Fruit fly (Drosophila melanogaster): Measurements from ENCODE around the gene eIF4EHP.

eIF4EHP gene

dm6 chr3R:24141013-24141592 is 32.3 kb upstream of the eIF4EHP start, which contains the start of gene Kal1 (continued):
- TF ChIP-seq sqz (GFP tag; optimal IDR thresholded peaks at IDR 0.05) (peak; percentile 87), HLH3B (GFP tag; IDR thresholded peaks at IDR 0.05) (peak; percentile 96), jigr1 (GFP tag; IDR thresholded peaks at IDR 0.05) (peak; percentile 80), CG7357 (GFP tag; IDR thresholded peaks at IDR 0.05) (peak; percentile 76), Dfd (GFP tag; optimal IDR thresholded peaks at IDR 0.05) (no peak), CG2129 (GFP tag; IDR thresholded peaks at IDR 0.05; ENCODE audit: partially characterized antibody) (no peak), CG6272 (GFP tag; IDR thresholded peaks at IDR 0.05) (peak; percentile 89), Mes4 (GFP tag; optimal IDR thresholded peaks at IDR 0.05) (no peak), CG4820 (GFP tag; optimal IDR thresholded peaks at IDR 0.05) (peak; percentile 88), sc (optimal IDR thresholded peaks at IDR 0.05) (no peak), sc (GFP tag; optimal IDR thresholded peaks at IDR 0.05) (peak; percentile 93), vvl (GFP tag; IDR thresholded peaks at IDR 0.05) (peak; percentile 98), Nf-YB (GFP tag; optimal IDR thresholded peaks at IDR 0.05) (peak; percentile 82), pb (GFP tag; optimal IDR thresholded peaks at IDR 0.05) (no peak), CG2712 (tag; optimal IDR thresholded peaks at IDR 0.05) (peak; percentile 97), CG16813 (GFP tag; IDR thresholded peaks at IDR 0.05; ENCODE audit: partially characterized antibody) (no peak), CG16779 (GFP tag; IDR thresholded peaks at IDR 0.05) (no peak), CG31365 (tag; optimal IDR thresholded peaks at IDR 0.05) (peak; percentile 72), Ada2b (GFP tag; IDR thresholded peaks at IDR 0.05) (peak; percentile 90), Dip3 (GFP tag; optimal IDR thresholded peaks at IDR 0.05) (no peak), CG8924 (tag; optimal IDR thresholded peaks at IDR 0.05) (peak; percentile 95), crc (GFP tag; optimal IDR thresholded peaks at IDR 0.05) (no peak), onecut (GFP tag; IDR thresholded peaks at IDR 0.05) (peak; percentile 87), CG12769 (tag; optimal IDR thresholded peaks at IDR 0.05) (peak; percentile 88), CG5953 (GFP tag; IDR thresholded peaks at IDR 0.05) (peak; percentile 87), bbx (GFP tag; IDR thresholded peaks at IDR 0.05; ENCODE audit: partially characterized antibody) (no peak), dati (GFP tag; IDR thresholded peaks at IDR 0.05) (peak; percentile 51; the same call in 1 of the 2 replicates), jumu (GFP tag; optimal IDR thresholded peaks at IDR 0.05) (no peak), CG6683 (GFP tag; optimal IDR thresholded peaks at IDR 0.05) (peak; percentile 85), CG10274 (GFP tag; optimal IDR thresholded peaks at IDR 0.05) (peak; percentile 66), nerfin-1 (tag; optimal IDR thresholded peaks at IDR 0.05) (peak; percentile 91), CG18476 (GFP tag; optimal IDR thresholded peaks at IDR 0.05) (peak; percentile 65), CG14441 (GFP tag; IDR thresholded peaks at IDR 0.05) (peak; percentile 90), CG6791 (GFP tag; IDR thresholded peaks at IDR 0.05; ENCODE audit: partially characterized antibody) (no peak), ato (GFP tag; IDR thresholded peaks at IDR 0.05; ENCODE audit: partially characterized antibody) (no peak), hbn (GFP tag; IDR thresholded peaks at IDR 0.05; ENCODE audit: partially characterized antibody) (no peak), lmd (GFP tag; IDR thresholded peaks at IDR 0.05) (peak; percentile 90), ap (GFP tag; IDR thresholded peaks at IDR 0.05) (peak; percentile 89), tna (GFP tag; IDR thresholded peaks at IDR 0.05; ENCODE audit: partially characterized antibody) (no peak), CG3163 (GFP tag; optimal IDR thresholded peaks at IDR 0.05) (no peak), corto (GFP tag; optimal IDR thresholded peaks at IDR 0.05) (peak; percentile 94), rib (GFP tag; IDR thresholded peaks at IDR 0.05) (0 out of 2 replicates have a peak, but pooled peaks have one; percentile 44), stwl (tag; optimal IDR thresholded peaks at IDR 0.05) (peak; percentile 32), Sox102F (GFP tag; optimal IDR thresholded peaks at IDR 0.05) (peak; percentile 96), HLHmδ (GFP tag; optimal IDR thresholded peaks at IDR 0.05) (no peak), pan (optimal IDR thresholded peaks at IDR 0.05) (no peak), pan (GFP tag; optimal IDR thresholded peaks at IDR 0.05 in 1 of 2, IDR thresholded peaks at IDR 0.05 in 1 of 2) (peak in 1 of 2 experiments; percentile 94), grn (GFP tag; optimal IDR thresholded peaks at IDR 0.05) (peak; percentile 11), Dip2 (GFP tag; IDR thresholded peaks at IDR 0.05) (peak; percentile 54; the same call in 1 of the 2 replicates), Myb (GFP tag; optimal IDR thresholded peaks at IDR 0.05) (no peak), row (GFP tag; IDR thresholded peaks at IDR 0.05) (peak; percentile 97)
